Worm (Caenorhabditis elegans) whole organism, young adult: Measurements from ENCODE around the gene Y39F10A.1.

Experiments
- B0261.1 ChIP-seq: sonication (generic microtip); optimal IDR thresholded peaks from 2 replicates; lab custom pipeline; 2016; ENCODE audit warnings: mild to moderate bottlenecking, missing genetic modification characterization, moderate library complexity, missing compliant biosample characterization
- D2030.7 ChIP-seq: fragments of 200-800 bp; sonication (Bioruptor generic); IDR thresholded peaks from 2 replicates; pipeline ENCODE4 v1.3.6; 2022; ENCODE audit warnings: missing genetic modification reagents, missing genetic modification characterization, missing compliant biosample characterization
- F10E7.11 ChIP-seq: sonication (generic microtip); optimal IDR thresholded peaks from 2 replicates; lab custom pipeline; 2017; ENCODE audit warnings: mild to moderate bottlenecking, missing genetic modification characterization, moderate library complexity, missing compliant biosample characterization
- F49E8.2 ChIP-seq: sonication (generic microtip); optimal IDR thresholded peaks from 3 replicates; lab custom pipeline; 2017; ENCODE audit warnings: missing genetic modification characterization, mild to moderate bottlenecking, missing compliant biosample characterization, antibody characterized with exemption, moderate library complexity; ENCODE audit not compliant: insufficient read depth
- F57A8.1 ChIP-seq: fragments of 200-800 bp; sonication (Bioruptor generic); optimal IDR thresholded peaks from 2 replicates; lab custom pipeline; 2018; ENCODE audit warnings: mild to moderate bottlenecking, missing genetic modification characterization, moderate library complexity, missing compliant biosample characterization
- K11D2.4 ChIP-seq: fragments of 200-800 bp; sonication (Bioruptor generic); IDR thresholded peaks from 2 replicates; pipeline ENCODE4 v1.3.6; 2022; ENCODE audit warnings: missing genetic modification reagents, missing genetic modification characterization, missing compliant biosample characterization
- T26A5.8 ChIP-seq: sonication (generic microtip); optimal IDR thresholded peaks from 2 replicates; lab custom pipeline; 2016; ENCODE audit warnings: missing genetic modification characterization, missing compliant biosample characterization
- Y53G8AR.9 ChIP-seq: fragments of 200-800 bp; sonication (Bioruptor generic); conservative IDR thresholded peaks from 2 replicates; pipeline ENCODE4 v1.3.6; 2022; ENCODE audit warnings: missing genetic modification reagents, missing genetic modification characterization, missing compliant biosample characterization
- Y56A3A.18 ChIP-seq: fragments of 200-800 bp; sonication (Bioruptor generic); IDR thresholded peaks from 2 replicates; pipeline ENCODE4 v1.3.6; 2022; ENCODE audit warnings: missing genetic modification reagents, missing genetic modification characterization, missing compliant biosample characterization
- ama-1 ChIP-seq, 3 experiments: fragments of 150-350 bp in 1 of 3; sonication (generic microtip) in 2 of 3; optimal IDR thresholded peaks; 2 replicates each; lab custom pipeline; 2014 to 2018; ENCODE audit warnings: missing biosample characterization in 2 of 3, missing genetic modification characterization in 2 of 3, missing genetic modification reagents in 2 of 3
- athp-1 ChIP-seq: sonication (generic microtip); optimal IDR thresholded peaks from 2 replicates; lab custom pipeline; 2017; ENCODE audit warnings: mild to moderate bottlenecking, missing genetic modification characterization, missing compliant biosample characterization
- attf-3 ChIP-seq: fragments of 200-800 bp; sonication (Bioruptor generic); conservative IDR thresholded peaks from 2 replicates; pipeline ENCODE4 v1.3.6; 2022; ENCODE audit warnings: missing genetic modification reagents, missing genetic modification characterization, missing compliant biosample characterization
- bed-1 ChIP-seq: fragments of 200-800 bp; sonication (Bioruptor generic); IDR thresholded peaks from 2 replicates; pipeline ENCODE4 v1.3.6; 2022; ENCODE audit warnings: missing genetic modification reagents, missing genetic modification characterization, missing compliant biosample characterization
- cebp-1 ChIP-seq, 2 experiments: fragments of 200-800 bp in 1 of 2; sonication (Bioruptor generic) in 1 of 2; sonication (generic microtip) in 1 of 2; IDR thresholded peaks in 1 of 2; optimal IDR thresholded peaks in 1 of 2; 2 replicates each; pipeline versions ENCODE4 v1.3.6 to Lab custom; 2017 to 2022; ENCODE audit warnings: missing compliant biosample characterization in 2 of 2, missing genetic modification characterization in 2 of 2, mild to moderate bottlenecking in 1 of 2, missing genetic modification reagents in 1 of 2, moderate library complexity in 1 of 2
- cebp-2 ChIP-seq: fragments of 200-800 bp; sonication (Bioruptor generic); IDR thresholded peaks from 2 replicates; pipeline ENCODE4 v1.3.6; 2022; ENCODE audit warnings: missing genetic modification characterization, missing compliant biosample characterization
- ceh-79 ChIP-seq: sonication (generic microtip); optimal IDR thresholded peaks from 2 replicates; lab custom pipeline; 2017; ENCODE audit warnings: mild to moderate bottlenecking, missing genetic modification characterization, missing compliant biosample characterization
- chd-7 ChIP-seq: sonication (generic microtip); optimal IDR thresholded peaks from 2 replicates; lab custom pipeline; 2016; ENCODE audit warnings: mild to moderate bottlenecking, missing genetic modification characterization, moderate library complexity, missing compliant biosample characterization
- dox-1 ChIP-seq: fragments of 200-800 bp; sonication (Bioruptor generic); IDR thresholded peaks from 2 replicates; pipeline ENCODE4 v1.3.6; 2022; ENCODE audit warnings: missing genetic modification reagents, missing genetic modification characterization, missing compliant biosample characterization
- egl-18 ChIP-seq: fragments of 200-800 bp; sonication (Bioruptor generic); IDR thresholded peaks from 2 replicates; pipeline ENCODE4 v1.3.6; 2022; ENCODE audit warnings: missing genetic modification reagents, missing genetic modification characterization, missing compliant biosample characterization
- ets-4 ChIP-seq: fragments of 200-800 bp; sonication (Bioruptor generic); optimal IDR thresholded peaks from 2 replicates; lab custom pipeline; 2018; ENCODE audit warnings: mild to moderate bottlenecking, missing genetic modification characterization, missing compliant biosample characterization
- hmg-1.2 ChIP-seq: fragments of 200-800 bp; sonication (Bioruptor generic); IDR thresholded peaks from 2 replicates; pipeline ENCODE4 v1.3.6; 2022; ENCODE audit warnings: missing genetic modification reagents, missing genetic modification characterization, missing compliant biosample characterization
- hrde-1 ChIP-seq: sonication (generic microtip); optimal IDR thresholded peaks from 2 replicates; lab custom pipeline; 2016; ENCODE audit warnings: missing genetic modification characterization, mild to moderate bottlenecking, missing compliant biosample characterization, moderate library complexity, missing genotype, missing genetic modification reagents, borderline replicate concordance
- lin-26 ChIP-seq: fragments of 200-800 bp; sonication (Bioruptor generic); IDR thresholded peaks from 2 replicates; pipeline ENCODE4 v1.3.6; 2022; ENCODE audit warnings: missing genetic modification reagents, missing genetic modification characterization, missing compliant biosample characterization
- lin-35 ChIP-seq, 3 experiments: fragments of 150-350 bp in 2 of 3; sonication (generic microtip) in 1 of 3; optimal IDR thresholded peaks; 2 replicates each; lab custom pipeline; 2014 to 2018; ENCODE audit warnings: missing biosample characterization in 3 of 3, missing genetic modification characterization in 3 of 3, missing genetic modification reagents in 3 of 3
- lin-54 ChIP-seq: fragments of 200-800 bp; sonication (Bioruptor generic); optimal IDR thresholded peaks from 2 replicates; lab custom pipeline; 2018; ENCODE audit warnings: mild to moderate bottlenecking, missing genetic modification characterization, missing compliant biosample characterization
- lir-1 ChIP-seq: fragments of 200-800 bp; sonication (Bioruptor generic); conservative IDR thresholded peaks from 2 replicates; pipeline ENCODE4 v1.3.6; 2022; ENCODE audit warnings: missing genetic modification reagents, missing genetic modification characterization, missing compliant biosample characterization
- madf-10 ChIP-seq: sonication (generic microtip); optimal IDR thresholded peaks from 2 replicates; lab custom pipeline; 2016; ENCODE audit warnings: mild to moderate bottlenecking, missing genetic modification characterization, missing compliant biosample characterization
- madf-3 ChIP-seq: fragments of 200-800 bp; sonication (Bioruptor generic); IDR thresholded peaks from 2 replicates; pipeline ENCODE4 v1.3.6; 2022; ENCODE audit warnings: missing genetic modification reagents, missing genetic modification characterization, missing compliant biosample characterization
- madf-6 ChIP-seq: fragments of 200-800 bp; sonication (Bioruptor generic); IDR thresholded peaks from 2 replicates; pipeline ENCODE4 v1.3.6; 2022; ENCODE audit warnings: missing genetic modification reagents, missing genetic modification characterization, missing compliant biosample characterization
- nhr-179 ChIP-seq: sonication (generic microtip); optimal IDR thresholded peaks from 2 replicates; lab custom pipeline; 2016; ENCODE audit warnings: mild to moderate bottlenecking, missing genetic modification characterization, missing compliant biosample characterization
- pbrm-1 ChIP-seq: fragments of 200-800 bp; sonication (Bioruptor generic); IDR thresholded peaks from 2 replicates; pipeline ENCODE4 v1.3.6; 2022; ENCODE audit warnings: missing genetic modification reagents, missing genetic modification characterization, missing compliant biosample characterization
- rcor-1 ChIP-seq: fragments of 200-800 bp; sonication (Bioruptor generic); IDR thresholded peaks from 2 replicates; pipeline ENCODE4 v1.3.6; 2022; ENCODE audit warnings: missing genetic modification reagents, missing genetic modification characterization, missing compliant biosample characterization
- rpc-1 ChIP-seq, 2 experiments: fragments of 150-350 bp in 1 of 2; sonication (generic microtip) in 1 of 2; optimal IDR thresholded peaks; 2 replicates each; lab custom pipeline; 2014 to 2018; ENCODE audit warnings: missing biosample characterization in 1 of 2, missing genetic modification characterization in 1 of 2, missing genetic modification reagents in 1 of 2, missing genotype in 1 of 2
- snpc-1.1 ChIP-seq: sonication (generic microtip); optimal IDR thresholded peaks from 2 replicates; lab custom pipeline; 2017; ENCODE audit warnings: missing genetic modification characterization, mild to moderate bottlenecking, missing compliant biosample characterization, antibody characterized with exemption, moderate library complexity, missing genotype, missing genetic modification reagents; ENCODE audit not compliant: insufficient read depth
- snpc-1.3 ChIP-seq: sonication (generic microtip); optimal IDR thresholded peaks from 2 replicates; lab custom pipeline; 2017; ENCODE audit warnings: missing genetic modification characterization, mild to moderate bottlenecking, missing compliant biosample characterization, antibody characterized with exemption, moderate library complexity, missing genotype, missing genetic modification reagents; ENCODE audit not compliant: insufficient read depth
- tbp1 ChIP-seq: fragments of 200-800 bp; sonication (Bioruptor generic); optimal IDR thresholded peaks from 2 replicates; lab custom pipeline; 2018; ENCODE audit warnings: mild to moderate bottlenecking, missing genetic modification characterization, missing compliant biosample characterization
- unc-130 ChIP-seq: sonication (generic microtip); optimal IDR thresholded peaks from 2 replicates; lab custom pipeline; 2016; ENCODE audit warnings: missing genetic modification reagents, missing genetic modification characterization, missing compliant biosample characterization
- ztf-18 ChIP-seq: sonication (generic microtip); optimal IDR thresholded peaks from 2 replicates; lab custom pipeline; 2016; ENCODE audit warnings: missing genotype, mild to moderate bottlenecking, missing genetic modification characterization, missing compliant biosample characterization
- ztf-25 ChIP-seq: fragments of 200-800 bp; sonication (Bioruptor generic); IDR thresholded peaks from 2 replicates; pipeline ENCODE4 v1.3.6; 2022; ENCODE audit warnings: missing genetic modification reagents, missing genetic modification characterization, missing compliant biosample characterization
- ztf-28 ChIP-seq: fragments of 200-800 bp; sonication (Bioruptor generic); IDR thresholded peaks from 2 replicates; pipeline ENCODE4 v1.3.6; 2022; ENCODE audit warnings: missing genetic modification reagents, missing genetic modification characterization, missing compliant biosample characterization
- ztf-6 ChIP-seq: fragments of 200-800 bp; sonication (Bioruptor generic); IDR thresholded peaks from 2 replicates; pipeline ENCODE4 v1.3.6; 2022; ENCODE audit warnings: missing genetic modification reagents, missing genetic modification characterization, missing compliant biosample characterization

Gene Y39F10A.1

ce11 chrII:751850-752249 is 23.3 kb upstream of the Y39F10A.1 start:
- no peak for TF ChIP-seq D2030.7 (GFP tag; lab: Robert Waterston, UW)
- no peak for TF ChIP-seq T26A5.8 (tag; lab: Kevin White, UChicago)
- TF ChIP-seq ztf-6 (GFP tag; lab: Robert Waterston, UW): no peak
- no peak for TF ChIP-seq ama-1 (optimal IDR thresholded peaks at IDR 0.05; lab: Kevin White, UChicago)
- no peak for TF ChIP-seq ama-1 (GFP tag; optimal IDR thresholded peaks at IDR 0.05; lab: Kevin White, UChicago)
- no peak for TF ChIP-seq attf-3 (GFP tag; lab: Robert Waterston, UW)
- TF ChIP-seq rpc-1 (optimal IDR thresholded peaks at IDR 0.05; lab: Kevin White, UChicago): peak; percentile 30
- peak; percentile 67 for TF ChIP-seq rpc-1 (tag; optimal IDR thresholded peaks at IDR 0.05; lab: Kevin White, UChicago)
- TF ChIP-seq lin-26: peak; percentile 15; the same call in 1 of the 2 replicates
- TF ChIP-seq hrde-1 (tag; lab: Kevin White, UChicago): no peak
- no peak for TF ChIP-seq madf-3
- no peak for TF ChIP-seq hmg-1.2 (GFP tag; lab: Robert Waterston, UW)
- no peak for TF ChIP-seq lir-1
- TF ChIP-seq snpc-1.1 (tag; lab: Kevin White, UChicago): no peak
- TF ChIP-seq ztf-25 (GFP tag; lab: Robert Waterston, UW): no peak
- TF ChIP-seq athp-1 (tag; lab: Kevin White, UChicago): no peak
- TF ChIP-seq lin-54 (GFP tag; lab: Kevin White, UChicago): no peak
- no peak for TF ChIP-seq ets-4 (GFP tag; lab: Kevin White, UChicago)
- no peak for TF ChIP-seq Y56A3A.18 (GFP tag; lab: Robert Waterston, UW)
- TF ChIP-seq ztf-18 (tag; lab: Kevin White, UChicago): no peak
- peak; percentile 48 for TF ChIP-seq B0261.1 (tag; lab: Kevin White, UChicago)
- peak; percentile 76 for TF ChIP-seq tbp1 (GFP tag; lab: Kevin White, UChicago)
- no peak for TF ChIP-seq bed-1

ce11 chrII:753469-753868 is 21.7 kb upstream of the Y39F10A.1 start:
- TF ChIP-seq madf-10 (tag; lab: Kevin White, UChicago) (no peak), rpc-1 (optimal IDR thresholded peaks at IDR 0.05; lab: Kevin White, UChicago) (peak; percentile 40), rpc-1 (tag; optimal IDR thresholded peaks at IDR 0.05; lab: Kevin White, UChicago) (peak; percentile 59), rcor-1 (GFP tag; lab: Robert Waterston, UW) (no peak), bed-1 (no peak), B0261.1 (tag; lab: Kevin White, UChicago) (peak; percentile 32), tbp1 (GFP tag; lab: Kevin White, UChicago) (peak; percentile 72)

- TF ChIP-seq nhr-179 (tag; lab: Kevin White, UChicago): no peak
- no peak for TF ChIP-seq dox-1 (GFP tag; lab: Robert Waterston, UW)
- TF ChIP-seq ztf-28: no peak
- no peak for TF ChIP-seq F10E7.11 (tag; lab: Kevin White, UChicago)
- 0 out of 2 replicates have a peak, but pooled peaks have one; percentile 28 for TF ChIP-seq pbrm-1 (GFP tag; lab: Robert Waterston, UW)
- no peak for TF ChIP-seq ceh-79 (tag; lab: Kevin White, UChicago)
- no peak for TF ChIP-seq Y53G8AR.9 (GFP tag; lab: Robert Waterston, UW)
- TF ChIP-seq rpc-1 (optimal IDR thresholded peaks at IDR 0.05; lab: Kevin White, UChicago): peak; percentile 4
- peak; percentile 58 for TF ChIP-seq rpc-1 (tag; optimal IDR thresholded peaks at IDR 0.05; lab: Kevin White, UChicago)
- no peak for TF ChIP-seq ama-1 (optimal IDR thresholded peaks at IDR 0.05; lab: Kevin White, UChicago)
- no peak for TF ChIP-seq ama-1 (GFP tag; optimal IDR thresholded peaks at IDR 0.05; lab: Kevin White, UChicago)
- TF ChIP-seq K11D2.4: no peak
- TF ChIP-seq madf-6 (GFP tag; lab: Robert Waterston, UW): no peak
- TF ChIP-seq F57A8.1: no peak
- no peak for TF ChIP-seq chd-7 (tag; lab: Kevin White, UChicago)
- no peak for TF ChIP-seq F49E8.2
- no peak for TF ChIP-seq unc-130 (GFP tag; lab: Kevin White, UChicago)
- TF ChIP-seq bed-1: no peak
- TF ChIP-seq cebp-1 (GFP tag; IDR thresholded peaks at IDR 0.05; lab: Robert Waterston, UW): no peak
- no peak for TF ChIP-seq cebp-1 (tag; optimal IDR thresholded peaks at IDR 0.05; lab: Kevin White, UChicago)
- no peak for TF ChIP-seq lin-35 (GFP tag; optimal IDR thresholded peaks at IDR 0.05; lab: Kevin White, UChicago)
- 0 out of 2 replicates have a peak, but pooled peaks have one; percentile 10 for TF ChIP-seq cebp-2 (GFP tag; lab: Robert Waterston, UW)
- no peak for TF ChIP-seq snpc-1.3 (tag; lab: Kevin White, UChicago)
- TF ChIP-seq B0261.1 (tag; lab: Kevin White, UChicago): no peak
- TF ChIP-seq Y56A3A.18 (GFP tag; lab: Robert Waterston, UW): no peak
- peak; percentile 74 for TF ChIP-seq tbp1 (GFP tag; lab: Kevin White, UChicago)
- no peak for TF ChIP-seq snpc-1.1 (tag; lab: Kevin White, UChicago)
- no peak for TF ChIP-seq egl-18 (GFP tag; lab: Robert Waterston, UW)
These were observed 20.2 kb upstream of the Y39F10A.1 start for ce11 chrII:754971-755370.
